Fruit fly (Drosophila melanogaster) whole organism, prepupa: Measurements from ENCODE around the gene CkIIalpha.

Source experiments
- CG11762 ChIP-seq: fragments of 200-800 bp; sonication (Bioruptor generic); optimal IDR thresholded peaks from 3 replicates; lab custom pipeline; 2016; ENCODE audit warnings: missing biosample characterization, missing genetic modification characterization; ENCODE audit not compliant: insufficient read depth
- CG3032 ChIP-seq: fragments of 200-800 bp; optimal IDR thresholded peaks from 2 replicates; lab custom pipeline; 2019; ENCODE audit warnings: missing biosample characterization, mild to moderate bottlenecking, missing genetic modification characterization, moderate library complexity
- svp ChIP-seq: fragments of 200-800 bp; sonication (Bioruptor generic); peaks from one replicate; lab custom pipeline; 2016; ENCODE audit warnings: missing biosample characterization, missing genetic modification characterization

Gene CkIIalpha

dm6 chr3L:23150297-23150919 is 53.5 kb downstream of the CkIIalpha start, which contains the start of gene Vps11:
Gene Vps11, minus strand, starts transcription at chr3L:23150499.
- TF ChIP-seq svp (GFP tag; lab: Kevin White, UChicago) (peak; percentile 48), CG3032 (tag; lab: Kevin White, UChicago) (peak; percentile 14), CG11762 (GFP tag; lab: Kevin White, UChicago) (no peak)
